Fruit fly (Drosophila melanogaster) whole organism, embryonic: ENCODE data around the gene Fam92.
A peak's percentile ranks its signal among the peaks of the same experiment; 100 is the strongest.

Source experiments
- CG1024 ChIP-seq: fragments of 200-800 bp; sonication (Bioruptor generic); IDR thresholded peaks from 2 replicates; pipeline ENCODE4 v1.3.6; 2022; ENCODE audit warnings: missing biosample characterization, missing genetic modification characterization
- CG10267 ChIP-seq: fragments of 200-800 bp; sonication (Bioruptor generic); optimal IDR thresholded peaks from 2 replicates; lab custom pipeline; 2018; ENCODE audit warnings: missing biosample characterization, mild to moderate bottlenecking, missing genetic modification characterization, moderate library complexity
- CG10543 ChIP-seq: fragments of 200-800 bp; sonication (Bioruptor generic); optimal IDR thresholded peaks from 3 replicates; lab custom pipeline; 2017; ENCODE audit warnings: missing biosample characterization, mild to moderate bottlenecking, missing genetic modification characterization, moderate library complexity
- CG1233 ChIP-seq: fragments of 200-800 bp; sonication (Bioruptor generic); optimal IDR thresholded peaks from 4 replicates; lab custom pipeline; 2018; ENCODE audit warnings: missing biosample characterization, mild to moderate bottlenecking, missing genetic modification characterization
- CG12659 ChIP-seq: fragments of 200-800 bp; sonication (Bioruptor generic); optimal IDR thresholded peaks from 3 replicates; lab custom pipeline; 2017; ENCODE audit warnings: mild to moderate bottlenecking, missing biosample characterization, missing genetic modification reagents, missing genetic modification characterization
- CG1529 ChIP-seq: fragments of 200-800 bp; sonication (Bioruptor generic); optimal IDR thresholded peaks from 3 replicates; lab custom pipeline; 2018; ENCODE audit warnings: missing biosample characterization, missing genetic modification characterization
- CG1602 ChIP-seq: fragments of 200-800 bp; sonication (Bioruptor generic); optimal IDR thresholded peaks from 3 replicates; lab custom pipeline; 2016; ENCODE audit warnings: missing biosample characterization, missing genetic modification characterization
- CG17361 ChIP-seq: fragments of 200-800 bp; sonication (Bioruptor generic); IDR thresholded peaks from 3 replicates; pipeline ENCODE4 v1.3.6; 2022; ENCODE audit warnings: missing biosample characterization, missing genetic modification characterization
- CG17385 ChIP-seq: fragments of 200-800 bp; sonication (Bioruptor generic); optimal IDR thresholded peaks from 3 replicates; lab custom pipeline; 2018; ENCODE audit warnings: missing biosample characterization, mild to moderate bottlenecking, missing genetic modification characterization
- CG1792 ChIP-seq: fragments of 200-800 bp; sonication (Bioruptor generic); optimal IDR thresholded peaks from 2 replicates; lab custom pipeline; 2016; ENCODE audit warnings: missing biosample characterization, missing genetic modification characterization
- CG18476 ChIP-seq: fragments of 200-800 bp; sonication (Bioruptor generic); optimal IDR thresholded peaks from 2 replicates; lab custom pipeline; 2016; ENCODE audit warnings: missing biosample characterization, mild to moderate bottlenecking, missing genetic modification characterization
- CG18599 ChIP-seq: fragments of 200-800 bp; sonication (Bioruptor generic); optimal IDR thresholded peaks from 3 replicates; lab custom pipeline; 2017; ENCODE audit warnings: missing biosample characterization, missing genetic modification characterization, mild to moderate bottlenecking, moderate library complexity, missing genetic modification reagents
- CG2678 ChIP-seq: fragments of 200-800 bp; sonication (Bioruptor generic); optimal IDR thresholded peaks from 3 replicates; lab custom pipeline; 2019; ENCODE audit warnings: missing biosample characterization, mild to moderate bottlenecking, missing genetic modification characterization, moderate library complexity
- CG30431 ChIP-seq: fragments of 200-800 bp; sonication (Bioruptor generic); optimal IDR thresholded peaks from 2 replicates; lab custom pipeline; 2017; ENCODE audit warnings: missing biosample characterization, missing genetic modification characterization
- CG3407 ChIP-seq: fragments of 200-800 bp; sonication (Bioruptor generic); optimal IDR thresholded peaks from 2 replicates; lab custom pipeline; 2018; ENCODE audit warnings: missing biosample characterization, mild to moderate bottlenecking, missing genetic modification characterization
- CG34376 ChIP-seq: fragments of 200-800 bp; sonication (Bioruptor generic); optimal IDR thresholded peaks from 2 replicates; lab custom pipeline; 2018; ENCODE audit warnings: missing biosample characterization, mild to moderate bottlenecking, missing genetic modification characterization
- CG6254 ChIP-seq: fragments of 200-800 bp; sonication (Bioruptor generic); optimal IDR thresholded peaks from 3 replicates; lab custom pipeline; 2017; ENCODE audit warnings: mild to moderate bottlenecking, missing biosample characterization, missing genetic modification reagents, missing genetic modification characterization
- CG7271 ChIP-seq: fragments of 200-800 bp; sonication (Bioruptor generic); optimal IDR thresholded peaks from 2 replicates; lab custom pipeline; 2018; ENCODE audit warnings: missing biosample characterization, mild to moderate bottlenecking, missing genetic modification characterization, moderate library complexity
- CG7556 ChIP-seq: fragments of 200-800 bp; sonication (Bioruptor generic); optimal IDR thresholded peaks from 2 replicates; lab custom pipeline; 2017; ENCODE audit warnings: missing biosample characterization, mild to moderate bottlenecking, missing genetic modification characterization
- CG7745 ChIP-seq: fragments of 200-800 bp; sonication (Bioruptor generic); optimal IDR thresholded peaks from 2 replicates; lab custom pipeline; 2018; ENCODE audit warnings: missing biosample characterization, mild to moderate bottlenecking, missing genetic modification characterization, moderate library complexity
- CG8281 ChIP-seq: fragments of 200-800 bp; sonication (Bioruptor generic); optimal IDR thresholded peaks from 2 replicates; lab custom pipeline; 2018; ENCODE audit warnings: missing biosample characterization, mild to moderate bottlenecking, missing genetic modification characterization, moderate library complexity
- CG8388 ChIP-seq: fragments of 200-800 bp; sonication (Bioruptor generic); optimal IDR thresholded peaks from 2 replicates; lab custom pipeline; 2019; ENCODE audit warnings: missing biosample characterization, mild to moderate bottlenecking, missing genetic modification characterization, moderate library complexity
- CTCF ChIP-seq: fragments of 200-800 bp; sonication (Bioruptor generic); optimal IDR thresholded peaks from 2 replicates; lab custom pipeline; 2017; ENCODE audit warnings: missing biosample characterization, mild to moderate bottlenecking, missing genetic modification characterization, moderate library complexity
- CrebB ChIP-seq: fragments of 200-800 bp; sonication (Bioruptor generic); optimal IDR thresholded peaks from 3 replicates; lab custom pipeline; 2018; ENCODE audit warnings: missing biosample characterization, mild to moderate bottlenecking, missing genetic modification characterization
- Eip74EF ChIP-seq, 2 experiments: fragments of 200-800 bp in 1 of 2; fragments of >200 bp in 1 of 2; sonication (Bioruptor generic) in 1 of 2; optimal IDR thresholded peaks; 2 replicates each; lab custom pipeline; 2017 to 2019; ENCODE audit warnings: missing biosample characterization in 2 of 2, missing genetic modification characterization in 2 of 2, mild to moderate bottlenecking in 1 of 2, moderate library complexity in 1 of 2
- Elba2 ChIP-seq: fragments of 200-800 bp; sonication (Bioruptor generic); optimal IDR thresholded peaks from 3 replicates; lab custom pipeline; 2016; ENCODE audit warnings: missing biosample characterization, missing genetic modification characterization
- MTF-1 ChIP-seq: fragments of 200-800 bp; sonication (Bioruptor generic); optimal IDR thresholded peaks from 2 replicates; lab custom pipeline; 2018; ENCODE audit warnings: missing biosample characterization, mild to moderate bottlenecking, missing genetic modification characterization, borderline replicate concordance
- Max ChIP-seq: fragments of 200-800 bp; sonication (Bioruptor generic); optimal IDR thresholded peaks from 2 replicates; lab custom pipeline; 2016; ENCODE audit warnings: missing biosample characterization, mild to moderate bottlenecking, missing genetic modification characterization
- Pdp1 ChIP-seq, 2 experiments: fragments of 200-800 bp; sonication (Bioruptor generic); optimal IDR thresholded peaks; 3 replicates each; lab custom pipeline; 2016; ENCODE audit warnings: missing biosample characterization in 2 of 2, missing genetic modification characterization in 2 of 2, mild to moderate bottlenecking in 1 of 2, moderate library complexity in 1 of 2
- Sin3A ChIP-seq: fragments of >200 bp; optimal IDR thresholded peaks from 2 replicates; lab custom pipeline; 2018
- Sox100B ChIP-seq: fragments of 200-800 bp; sonication (Bioruptor generic); optimal IDR thresholded peaks from 3 replicates; lab custom pipeline; 2018; ENCODE audit warnings: missing biosample characterization, mild to moderate bottlenecking, missing genetic modification characterization
- Trl ChIP-seq, 3 experiments: fragments of >200 bp in 2 of 3; fragments of 200-800 bp in 1 of 3; sonication (Bioruptor generic) in 1 of 3; optimal IDR thresholded peaks; 2 replicates in 1 of 3; 3 replicates in 2 of 3; lab custom pipeline; 2016 to 2017; ENCODE audit warnings: missing biosample characterization in 1 of 3, missing genetic modification characterization in 1 of 3
- croc ChIP-seq: fragments of 200-800 bp; sonication (Bioruptor generic); conservative IDR thresholded peaks from 3 replicates; pipeline ENCODE4 v1.3.6; 2022; ENCODE audit warnings: missing biosample characterization, missing genetic modification characterization
- crol ChIP-seq: fragments of 200-800 bp; sonication (Bioruptor generic); IDR thresholded peaks from 2 replicates; pipeline ENCODE4 v1.3.6; 2022; ENCODE audit warnings: missing biosample characterization, missing genetic modification characterization
- eve ChIP-seq, 2 experiments: fragments of >200 bp; optimal IDR thresholded peaks; 2 replicates each; lab custom pipeline; 2017; ENCODE audit warnings: missing biosample characterization in 2 of 2, missing genetic modification characterization in 2 of 2
- fd102C ChIP-seq: fragments of 200-800 bp; sonication (Bioruptor generic); optimal IDR thresholded peaks from 2 replicates; lab custom pipeline; 2018; ENCODE audit warnings: missing biosample characterization, mild to moderate bottlenecking, missing genetic modification characterization, moderate library complexity
- gsb-n ChIP-seq: fragments of 200-800 bp; sonication (Bioruptor generic); optimal IDR thresholded peaks from 3 replicates; lab custom pipeline; 2018; ENCODE audit warnings: missing biosample characterization, mild to moderate bottlenecking, missing genetic modification characterization
- ind ChIP-seq: fragments of 200-800 bp; sonication (Bioruptor generic); optimal IDR thresholded peaks from 3 replicates; lab custom pipeline; 2016; ENCODE audit warnings: missing biosample characterization, missing genetic modification characterization
- lab ChIP-seq: fragments of 200-800 bp; sonication (Bioruptor generic); optimal IDR thresholded peaks from 3 replicates; lab custom pipeline; 2017; ENCODE audit warnings: missing biosample characterization, missing genetic modification characterization, mild to moderate bottlenecking, moderate library complexity, missing genetic modification reagents
- pan ChIP-seq, 4 experiments: fragments of >200 bp in 3 of 4; fragments of 200-800 bp in 1 of 4; sonication (Bioruptor generic) in 1 of 4; optimal IDR thresholded peaks in 3 of 4; IDR thresholded peaks in 1 of 4; 2 replicates each; pipeline versions ENCODE4 v1.3.6 to Lab custom; 2017 to 2022; ENCODE audit warnings: missing biosample characterization in 2 of 4, missing genetic modification characterization in 2 of 4, mixed read lengths in 1 of 4
- pfk ChIP-seq: fragments of 200-800 bp; sonication (Bioruptor generic); optimal IDR thresholded peaks from 2 replicates; lab custom pipeline; 2018; ENCODE audit warnings: missing biosample characterization, mild to moderate bottlenecking, missing genetic modification characterization, moderate library complexity
- sc ChIP-seq, 3 experiments: fragments of >200 bp in 2 of 3; fragments of 200-800 bp in 1 of 3; sonication (Bioruptor generic) in 1 of 3; optimal IDR thresholded peaks; 2 replicates in 2 of 3; 3 replicates in 1 of 3; lab custom pipeline; 2017; ENCODE audit warnings: mild to moderate bottlenecking in 1 of 3, missing biosample characterization in 1 of 3, missing genetic modification characterization in 1 of 3, missing genetic modification reagents in 1 of 3
- sd ChIP-seq: fragments of 200-800 bp; sonication (Bioruptor generic); optimal IDR thresholded peaks from 3 replicates; lab custom pipeline; 2018; ENCODE audit warnings: missing biosample characterization, mild to moderate bottlenecking, missing genetic modification characterization, moderate library complexity
- shn ChIP-seq: fragments of 200-800 bp; sonication (Bioruptor generic); optimal IDR thresholded peaks from 3 replicates; lab custom pipeline; 2016; ENCODE audit warnings: missing biosample characterization, missing genetic modification characterization
- slou ChIP-seq: fragments of 200-800 bp; sonication (Bioruptor generic); optimal IDR thresholded peaks from 3 replicates; lab custom pipeline; 2016; ENCODE audit warnings: missing biosample characterization, missing genetic modification characterization
- sr ChIP-seq: fragments of 200-800 bp; sonication (Bioruptor generic); IDR thresholded peaks from 3 replicates; pipeline ENCODE4 v1.3.6; 2022; ENCODE audit warnings: missing biosample characterization, missing genetic modification characterization
- trem ChIP-seq: fragments of 200-800 bp; optimal IDR thresholded peaks from 3 replicates; lab custom pipeline; 2019; ENCODE audit warnings: missing biosample characterization, mild to moderate bottlenecking, missing genetic modification characterization, moderate library complexity

Fam92 gene

DNA sequence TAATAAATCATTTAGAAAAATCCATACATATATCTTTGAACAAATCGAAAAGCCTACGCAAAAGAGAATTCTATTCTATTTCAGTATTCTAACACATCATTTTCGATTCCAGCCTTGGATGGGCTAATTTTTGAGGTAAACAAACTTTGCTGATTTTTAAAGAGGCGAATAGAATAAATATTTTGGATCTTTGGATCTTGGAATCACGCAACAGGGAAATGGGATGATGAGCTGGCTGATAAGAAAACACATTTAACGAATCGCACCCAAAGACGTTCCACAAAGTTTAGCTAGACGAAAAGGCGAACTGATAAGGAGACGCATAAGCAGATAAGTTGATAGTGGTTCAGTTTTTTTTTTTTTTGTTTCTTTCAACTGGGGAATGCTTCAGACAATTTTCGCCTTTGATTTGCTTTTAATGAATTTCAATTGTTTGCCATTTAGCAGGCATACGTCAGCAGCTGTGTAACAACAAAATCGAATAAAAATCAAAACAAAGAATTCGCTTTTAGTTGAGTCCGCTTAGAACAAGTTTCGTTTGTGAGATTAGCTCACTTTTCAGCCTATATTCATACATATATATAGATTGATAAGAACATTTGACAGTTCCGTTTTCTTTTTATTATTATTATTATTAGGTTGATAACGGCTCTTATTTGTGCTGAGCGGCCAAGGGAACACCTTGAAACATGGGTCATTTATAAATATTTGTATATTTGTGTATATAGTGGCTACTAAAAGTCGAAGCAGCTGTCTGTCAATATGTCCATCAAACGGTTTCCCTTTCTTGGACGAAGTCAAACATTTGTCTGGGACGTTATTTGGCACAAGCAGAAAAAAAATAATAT, 40.7 kb downstream of the Fam92 start (continued):
- TF ChIP-seq CG1602 (GFP tag; lab: Kevin White, UChicago): no peak
- TF ChIP-seq CG6254: peak; percentile 17
- no peak for TF ChIP-seq CG7556
- no peak for TF ChIP-seq Sin3A (lab: Kevin White, UChicago)
- TF ChIP-seq eve (GFP tag; optimal IDR thresholded peaks at IDR 0.05; lab: Kevin White, UChicago): peak in 1 of 2 experiments; percentile 9
- TF ChIP-seq CG2678 (tag; lab: Kevin White, UChicago): peak; percentile 41
- no peak for TF ChIP-seq pan (optimal IDR thresholded peaks at IDR 0.05; lab: Kevin White, UChicago)
- TF ChIP-seq pan (GFP tag; optimal IDR thresholded peaks at IDR 0.05 in 1 of 2, IDR thresholded peaks at IDR 0.05 in 1 of 2): no peak
- peak; percentile 17 for TF ChIP-seq CG8388 (GFP tag; lab: Kevin White, UChicago)
- peak; percentile 47 for TF ChIP-seq CG18599
- no peak for TF ChIP-seq shn (GFP tag; lab: Kevin White, UChicago)
- TF ChIP-seq CG3407 (GFP tag; lab: Kevin White, UChicago): peak; percentile 65
- TF ChIP-seq MTF-1 (GFP tag; lab: Kevin White, UChicago): peak; percentile 66
- peak; percentile 10 for TF ChIP-seq CG1233 (GFP tag; lab: Kevin White, UChicago)
- TF ChIP-seq CG1024 (GFP tag; lab: Robert Waterston, UW): no peak
- TF ChIP-seq CG8281 (tag; lab: Kevin White, UChicago): peak; percentile 53
- no peak for TF ChIP-seq CG1792 (GFP tag; lab: Kevin White, UChicago)
- no peak for TF ChIP-seq CG10267 (tag; lab: Kevin White, UChicago)
- no peak for TF ChIP-seq CTCF
- TF ChIP-seq CG34376: peak; percentile 78
- TF ChIP-seq fd102C (GFP tag; lab: Kevin White, UChicago): peak; percentile 61
- no peak for TF ChIP-seq Elba2 (GFP tag; lab: Kevin White, UChicago)
- TF ChIP-seq CG7745 (tag; lab: Kevin White, UChicago): peak; percentile 64
- no peak for TF ChIP-seq trem
- TF ChIP-seq CG10543 (GFP tag; lab: Kevin White, UChicago): peak; percentile 44
- TF ChIP-seq CG30431 (GFP tag; lab: Kevin White, UChicago): no peak
- TF ChIP-seq slou (GFP tag; lab: Kevin White, UChicago): no peak
- no peak for TF ChIP-seq sc (optimal IDR thresholded peaks at IDR 0.05; lab: Kevin White, UChicago)
- peak; percentile 57 for TF ChIP-seq sc (GFP tag; optimal IDR thresholded peaks at IDR 0.05; lab: Kevin White, UChicago)
- TF ChIP-seq CG17361 (GFP tag; lab: Robert Waterston, UW): peak; percentile 19; the same call in 1 of the 3 replicates
- peak; percentile 49 for TF ChIP-seq sd (tag; lab: Kevin White, UChicago)
- peak; percentile 53 for TF ChIP-seq gsb-n (tag; lab: Kevin White, UChicago)
- TF ChIP-seq Pdp1 (GFP tag; optimal IDR thresholded peaks at IDR 0.05; lab: Kevin White, UChicago): peak in 1 of 2 experiments; percentile 72
- TF ChIP-seq CrebB: peak; percentile 2
- TF ChIP-seq sr (GFP tag; lab: Robert Waterston, UW): no peak
- TF ChIP-seq lab: peak; percentile 56
- peak; percentile 31 for TF ChIP-seq CG1529 (GFP tag; lab: Kevin White, UChicago)
- no peak for TF ChIP-seq croc (GFP tag; lab: Robert Waterston, UW)
- TF ChIP-seq CG7271 (tag; lab: Kevin White, UChicago): no peak
- TF ChIP-seq ind (GFP tag; lab: Kevin White, UChicago): no peak
- no peak for TF ChIP-seq crol (GFP tag; lab: Robert Waterston, UW)
- TF ChIP-seq Eip74EF (GFP tag; optimal IDR thresholded peaks at IDR 0.05; lab: Kevin White, UChicago): peak in 1 of 2 experiments; percentile 23
- no peak for TF ChIP-seq Trl (optimal IDR thresholded peaks at IDR 0.05; lab: Kevin White, UChicago)
- no peak for TF ChIP-seq Trl (GFP tag; optimal IDR thresholded peaks at IDR 0.05; lab: Kevin White, UChicago)
- peak; percentile 46 for TF ChIP-seq Sox100B (GFP tag; lab: Kevin White, UChicago)
- peak; percentile 1 for TF ChIP-seq CG12659 (GFP tag; lab: Kevin White, UChicago)
- peak; percentile 15 for TF ChIP-seq pfk
- TF ChIP-seq CG17385 (GFP tag; lab: Kevin White, UChicago): peak; percentile 5
- TF ChIP-seq CG18476 (GFP tag; lab: Kevin White, UChicago): peak; percentile 27
- peak; percentile 39 for TF ChIP-seq Max (GFP tag; lab: Kevin White, UChicago)
